Fruit fly (Drosophila melanogaster) whole organism, pupa: ENCODE data around the gene GstD1.

ENCODE experiments used
- CG10348 ChIP-seq: fragments of 200-800 bp; sonication (Bioruptor generic); IDR thresholded peaks from 2 replicates; pipeline ENCODE4 v1.3.6; 2022; ENCODE audit warnings: missing biosample characterization, missing genetic modification characterization
- CG12605 ChIP-seq: fragments of 200-800 bp; sonication (Bioruptor generic); IDR thresholded peaks from 2 replicates; pipeline ENCODE4 v1.3.6; 2022; ENCODE audit warnings: missing biosample characterization, missing genetic modification characterization
- CG13204 ChIP-seq: fragments of 200-800 bp; sonication (Bioruptor generic); optimal IDR thresholded peaks from 2 replicates; lab custom pipeline; 2018; ENCODE audit warnings: missing biosample characterization, mild to moderate bottlenecking, missing genetic modification characterization, moderate library complexity
- CG14655 ChIP-seq: fragments of 200-800 bp; sonication (Bioruptor generic); optimal IDR thresholded peaks from 3 replicates; lab custom pipeline; 2017; ENCODE audit warnings: mild to moderate bottlenecking, missing biosample characterization, missing genetic modification reagents, missing genetic modification characterization
- CG15710 ChIP-seq: fragments of 200-800 bp; sonication (Bioruptor generic); optimal IDR thresholded peaks from 2 replicates; lab custom pipeline; 2018; ENCODE audit warnings: missing biosample characterization, mild to moderate bottlenecking, missing genetic modification characterization, moderate library complexity
- CG17806 ChIP-seq: fragments of 200-800 bp; sonication (Bioruptor generic); optimal IDR thresholded peaks from 2 replicates; lab custom pipeline; 2018; ENCODE audit warnings: missing biosample characterization, mild to moderate bottlenecking, missing genetic modification characterization, moderate library complexity
- CG32121 ChIP-seq: fragments of 200-800 bp; sonication (Bioruptor generic); IDR thresholded peaks from 2 replicates; pipeline ENCODE4 v1.3.6; 2022; ENCODE audit warnings: missing biosample characterization, missing genetic modification characterization
- CG34367 ChIP-seq: fragments of 200-800 bp; sonication (Bioruptor generic); optimal IDR thresholded peaks from 2 replicates; lab custom pipeline; 2018; ENCODE audit warnings: missing biosample characterization, mild to moderate bottlenecking, missing genetic modification characterization
- CG4496 ChIP-seq: fragments of 200-800 bp; sonication (Bioruptor generic); IDR thresholded peaks from 3 replicates; pipeline ENCODE4 v1.3.6; 2022; ENCODE audit warnings: missing biosample characterization, missing genetic modification characterization
- CG8159 ChIP-seq: fragments of 200-800 bp; sonication (Bioruptor generic); optimal IDR thresholded peaks from 3 replicates; lab custom pipeline; 2018; ENCODE audit warnings: missing biosample characterization, mild to moderate bottlenecking, missing genetic modification characterization, moderate library complexity
- CG8301 ChIP-seq: fragments of 200-800 bp; sonication (Bioruptor generic); optimal IDR thresholded peaks from 2 replicates; lab custom pipeline; 2018; ENCODE audit warnings: missing biosample characterization, mild to moderate bottlenecking, missing genetic modification characterization
- CG9948 ChIP-seq: fragments of 200-800 bp; sonication (Bioruptor generic); optimal IDR thresholded peaks from 2 replicates; lab custom pipeline; 2018; ENCODE audit warnings: missing biosample characterization, mild to moderate bottlenecking, missing genetic modification characterization, moderate library complexity
- D1 ChIP-seq: fragments of 200-800 bp; sonication (Bioruptor generic); optimal IDR thresholded peaks from 2 replicates; lab custom pipeline; 2018; ENCODE audit warnings: missing biosample characterization, mild to moderate bottlenecking, missing genetic modification characterization, moderate library complexity
- EcR ChIP-seq: fragments of 200-800 bp; sonication (Bioruptor generic); optimal IDR thresholded peaks from 3 replicates; lab custom pipeline; 2019; ENCODE audit warnings: missing biosample characterization, missing genetic modification characterization, mild to moderate bottlenecking, moderate library complexity, missing genetic modification reagents
- Ets98B ChIP-seq: fragments of 200-800 bp; sonication (Bioruptor generic); IDR thresholded peaks from 2 replicates; pipeline ENCODE4 v1.3.6; 2022; ENCODE audit warnings: missing biosample characterization, missing genetic modification characterization
- Pif1A ChIP-seq: fragments of 200-800 bp; sonication (Bioruptor generic); optimal IDR thresholded peaks from 3 replicates; lab custom pipeline; 2016; ENCODE audit warnings: missing biosample characterization, missing genetic modification characterization
- Pif1B ChIP-seq: fragments of 200-800 bp; sonication (Bioruptor generic); optimal IDR thresholded peaks from 3 replicates; lab custom pipeline; 2016; ENCODE audit warnings: missing biosample characterization, missing genetic modification characterization
- Snoo ChIP-seq: fragments of 200-800 bp; sonication (Bioruptor generic); optimal IDR thresholded peaks from 3 replicates; lab custom pipeline; 2017; ENCODE audit warnings: missing biosample characterization, mild to moderate bottlenecking, missing genetic modification characterization, inconsistent platforms
- fd96Ca ChIP-seq: fragments of 200-800 bp; sonication (Bioruptor generic); IDR thresholded peaks from 3 replicates; pipeline ENCODE4 v1.3.6; 2022; ENCODE audit warnings: missing biosample characterization, missing genetic modification characterization
- gl ChIP-seq: fragments of 200-800 bp; sonication (Bioruptor generic); optimal IDR thresholded peaks from 2 replicates; lab custom pipeline; 2018; ENCODE audit warnings: missing biosample characterization, mild to moderate bottlenecking, missing genetic modification characterization
- rn ChIP-seq: fragments of 200-800 bp; sonication (Bioruptor generic); IDR thresholded peaks from 2 replicates; pipeline ENCODE4 v1.3.6; 2022; ENCODE audit warnings: missing biosample characterization, missing genetic modification characterization

GstD1 gene

dm6 chr3R:12356044-12356443 lies 13.0 kb downstream of the GstD1 start, which contains the start of gene MBD-R2:
Gene MBD-R2 (minus strand): TSS chr3R:12356265.
- TF ChIP-seq Snoo: no peak
- TF ChIP-seq CG8159 (tag; lab: Kevin White, UChicago): no peak
- no peak for TF ChIP-seq Pif1B
- no peak for TF ChIP-seq D1 (tag; lab: Kevin White, UChicago)
- no peak for TF ChIP-seq gl (tag; lab: Kevin White, UChicago)
- TF ChIP-seq CG13204: no peak
- no peak for TF ChIP-seq CG15710 (tag; lab: Kevin White, UChicago)
- no peak for TF ChIP-seq Pif1A (GFP tag; lab: Kevin White, UChicago)
- no peak for TF ChIP-seq Ets98B
- TF ChIP-seq CG9948: no peak

- no peak for TF ChIP-seq CG14655 (GFP tag; lab: Kevin White, UChicago)
- no peak for TF ChIP-seq CG8301 (tag; lab: Kevin White, UChicago)
- no peak for TF ChIP-seq CG9948
- TF ChIP-seq CG32121: no peak
- TF ChIP-seq EcR: no peak
- TF ChIP-seq gl (tag; lab: Kevin White, UChicago): no peak
- no peak for TF ChIP-seq CG12605
- no peak for TF ChIP-seq CG10348 (GFP tag; lab: Robert Waterston, UW)
- no peak for TF ChIP-seq CG8159 (tag; lab: Kevin White, UChicago)
- TF ChIP-seq fd96Ca: no peak
- TF ChIP-seq CG34367 (tag; lab: Kevin White, UChicago): no peak
- no peak for TF ChIP-seq CG13204
- no peak for TF ChIP-seq CG4496
- no peak for TF ChIP-seq CG17806
- no peak for TF ChIP-seq Ets98B
- TF ChIP-seq D1 (tag; lab: Kevin White, UChicago): no peak
- no peak for TF ChIP-seq Pif1B
- no peak for TF ChIP-seq CG15710 (tag; lab: Kevin White, UChicago)
- no peak for TF ChIP-seq rn (GFP tag; lab: Robert Waterston, UW)
- TF ChIP-seq Pif1A (GFP tag; lab: Kevin White, UChicago): no peak
Measured at dm6 chr3R:12352003-12352402, 17.1 kb downstream of the GstD1 start, which contains the start of gene CG10041. Gene CG10041 (minus strand): TSS chr3R:12352103.

dm6 chr3R:12350497-12350896 lies 18.6 kb downstream of the GstD1 start, which contains the start of gene CG10038:
Gene CG10038 (minus strand): TSS chr3R:12350644.
- peak; percentile 5 for TF ChIP-seq CG17806
- TF ChIP-seq Ets98B: no peak; the same call in 1 of the 2 replicates
- no peak for TF ChIP-seq gl (tag; lab: Kevin White, UChicago)
- no peak for TF ChIP-seq rn (GFP tag; lab: Robert Waterston, UW)
- TF ChIP-seq fd96Ca: no peak
- TF ChIP-seq CG10348 (GFP tag; lab: Robert Waterston, UW): no peak
- TF ChIP-seq D1 (tag; lab: Kevin White, UChicago): peak; percentile 55
- TF ChIP-seq CG14655 (GFP tag; lab: Kevin White, UChicago): no peak
- TF ChIP-seq CG4496: peak; percentile 35; the same call in 1 of the 3 replicates
- TF ChIP-seq, all 21 proteins: peak for 3

dm6 chr3R:12347659-12348058 lies 21.4 kb downstream of the GstD1 start:
- no peak for TF ChIP-seq CG17806
- TF ChIP-seq CG4496: no peak
- TF ChIP-seq CG14655 (GFP tag; lab: Kevin White, UChicago): no peak
- TF ChIP-seq CG9948: no peak
- TF ChIP-seq CG10348 (GFP tag; lab: Robert Waterston, UW): no peak
- no peak for TF ChIP-seq CG13204
- no peak for TF ChIP-seq Ets98B
- no peak for TF ChIP-seq CG34367 (tag; lab: Kevin White, UChicago)
- no peak for TF ChIP-seq CG15710 (tag; lab: Kevin White, UChicago)
- no peak for TF ChIP-seq Pif1A (GFP tag; lab: Kevin White, UChicago)

dm6 chr3R:12345989-12346388 lies 23.1 kb downstream of the GstD1 start:
- TF ChIP-seq CG14655 (GFP tag; lab: Kevin White, UChicago) (no peak), CG8159 (tag; lab: Kevin White, UChicago) (peak; percentile 15)

- TF ChIP-seq Snoo (no peak), CG34367 (tag; lab: Kevin White, UChicago) (no peak), CG14655 (GFP tag; lab: Kevin White, UChicago) (no peak), CG8301 (tag; lab: Kevin White, UChicago) (no peak), CG8159 (tag; lab: Kevin White, UChicago) (no peak), CG15710 (tag; lab: Kevin White, UChicago) (no peak), CG9948 (no peak), gl (tag; lab: Kevin White, UChicago) (no peak), CG10348 (GFP tag; lab: Robert Waterston, UW) (no peak), CG32121 (no peak), CG12605 (no peak), Ets98B (no peak), Pif1A (GFP tag; lab: Kevin White, UChicago) (no peak), D1 (tag; lab: Kevin White, UChicago) (no peak), fd96Ca (no peak), EcR (no peak), rn (GFP tag; lab: Robert Waterston, UW) (no peak), CG4496 (no peak)
- TF ChIP-seq, all 21 proteins: peak for 0
Measured at dm6 chr3R:12344914-12345549, 24.0 kb downstream of the GstD1 start.

- no peak for TF ChIP-seq CG9948
- TF ChIP-seq CG8301 (tag; lab: Kevin White, UChicago): no peak
Measured at dm6 chr3R:12341374-12341773, 27.7 kb downstream of the GstD1 start, which contains the start of gene Sgsf. Gene Sgsf (plus strand): TSS chr3R:12341674.
